Worm (Caenorhabditis elegans) whole organism, mixed stage, embryonic: ENCODE results near the gene bath-15.
A peak's percentile ranks its signal among the peaks of the same experiment; 100 is the strongest.

Experiments used
- M03D4.4 ChIP-seq: sonication (generic microtip); optimal IDR thresholded peaks from 2 replicates; lab custom pipeline; 2017; ENCODE audit warnings: mild to moderate bottlenecking, missing genetic modification characterization, missing compliant biosample characterization
- blmp-1 ChIP-seq: fragments of 150-350 bp; optimal IDR thresholded peaks from 2 replicates; lab custom pipeline; 2014; ENCODE audit warnings: missing biosample characterization, missing genetic modification characterization
- ces-1 ChIP-seq: fragments of 150-350 bp; optimal IDR thresholded peaks from 2 replicates; lab custom pipeline; 2014; ENCODE audit warnings: missing biosample characterization, missing genetic modification reagents, missing genetic modification characterization
- drap-1 ChIP-seq: fragments of 200-800 bp; sonication (Bioruptor generic); optimal IDR thresholded peaks from 3 replicates; lab custom pipeline; 2018; ENCODE audit warnings: mild to moderate bottlenecking, missing genetic modification characterization, missing compliant biosample characterization
- elt-1 ChIP-seq: sonication (generic microtip); optimal IDR thresholded peaks from 2 replicates; lab custom pipeline; 2017; ENCODE audit warnings: missing genetic modification characterization, mild to moderate bottlenecking, missing compliant biosample characterization, antibody characterized with exemption, moderate library complexity, borderline replicate concordance; ENCODE audit not compliant: insufficient read depth
- elt-3 ChIP-seq: fragments of 150-350 bp; optimal IDR thresholded peaks from 2 replicates; lab custom pipeline; 2014; ENCODE audit warnings: missing biosample characterization, missing genetic modification characterization
- flh-1 ChIP-seq: fragments of 200-800 bp; sonication (Bioruptor generic); optimal IDR thresholded peaks from 2 replicates; lab custom pipeline; 2018; ENCODE audit warnings: mild to moderate bottlenecking, missing genetic modification characterization, moderate library complexity, missing compliant biosample characterization
- ham-2 ChIP-seq: fragments of 200-800 bp; sonication (Bioruptor generic); optimal IDR thresholded peaks from 2 replicates; lab custom pipeline; 2018; ENCODE audit warnings: mild to moderate bottlenecking, missing genetic modification characterization, missing compliant biosample characterization
- hlh-1 ChIP-seq: fragments of 150-350 bp; optimal IDR thresholded peaks from 2 replicates; lab custom pipeline; 2014; ENCODE audit warnings: missing biosample characterization, missing genetic modification reagents, missing genetic modification characterization
- lin-32 ChIP-seq: fragments of 200-800 bp; sonication (Bioruptor generic); optimal IDR thresholded peaks from 2 replicates; lab custom pipeline; 2018; ENCODE audit warnings: mild to moderate bottlenecking, missing genetic modification characterization, missing compliant biosample characterization
- lsy-2 ChIP-seq: fragments of 150-350 bp; optimal IDR thresholded peaks from 2 replicates; lab custom pipeline; 2014; ENCODE audit warnings: missing biosample characterization, missing genetic modification characterization
- mab-5 ChIP-seq: fragments of 150-350 bp; optimal IDR thresholded peaks from 2 replicates; lab custom pipeline; 2014; ENCODE audit warnings: missing biosample characterization, missing genetic modification characterization
- mep-1 ChIP-seq: fragments of 150-350 bp; optimal IDR thresholded peaks from 2 replicates; lab custom pipeline; 2017; ENCODE audit warnings: missing biosample characterization, missing genetic modification reagents, missing genetic modification characterization, inconsistent platforms
- mls-2 ChIP-seq: sonication (generic microtip); optimal IDR thresholded peaks from 2 replicates; lab custom pipeline; 2016; ENCODE audit warnings: mild to moderate bottlenecking, missing genetic modification characterization, moderate library complexity, missing compliant biosample characterization
- nhr-2 ChIP-seq: fragments of 150-350 bp; optimal IDR thresholded peaks from 2 replicates; lab custom pipeline; 2014; ENCODE audit warnings: missing biosample characterization, missing genetic modification characterization
- nhr-28 ChIP-seq: fragments of 150-350 bp; optimal IDR thresholded peaks from 2 replicates; lab custom pipeline; 2014; ENCODE audit warnings: missing biosample characterization, missing genetic modification characterization
- nhr-76 ChIP-seq: sonication (generic microtip); optimal IDR thresholded peaks from 2 replicates; lab custom pipeline; 2017; ENCODE audit warnings: missing biosample characterization, missing genetic modification characterization
- pha-4 ChIP-seq: fragments of 150-350 bp; optimal IDR thresholded peaks from 2 replicates; lab custom pipeline; 2018; ENCODE audit warnings: missing biosample characterization, missing genetic modification reagents, missing genetic modification characterization
- sem-2 ChIP-seq: fragments of 200-800 bp; sonication (Bioruptor generic); optimal IDR thresholded peaks from 2 replicates; lab custom pipeline; 2018; ENCODE audit warnings: mild to moderate bottlenecking, missing genetic modification characterization, missing compliant biosample characterization
- sptf-1 ChIP-seq: sonication (generic microtip); optimal IDR thresholded peaks from 2 replicates; lab custom pipeline; 2017; ENCODE audit warnings: mild to moderate bottlenecking, missing genetic modification characterization, moderate library complexity, missing compliant biosample characterization
- unc-120 ChIP-seq: sonication (generic microtip); optimal IDR thresholded peaks from 2 replicates; lab custom pipeline; 2017; ENCODE audit warnings: missing genetic modification characterization, missing compliant biosample characterization; ENCODE audit not compliant: poor library complexity, severe bottlenecking
- unc-62 ChIP-seq: fragments of 150-350 bp; optimal IDR thresholded peaks from 2 replicates; lab custom pipeline; 2014; ENCODE audit warnings: missing biosample characterization, missing genetic modification reagents, missing genetic modification characterization
- zip-8 ChIP-seq: fragments of 150-350 bp; optimal IDR thresholded peaks from 2 replicates; lab custom pipeline; 2014; ENCODE audit warnings: missing biosample characterization, missing genetic modification characterization

Gene bath-15

DNA sequence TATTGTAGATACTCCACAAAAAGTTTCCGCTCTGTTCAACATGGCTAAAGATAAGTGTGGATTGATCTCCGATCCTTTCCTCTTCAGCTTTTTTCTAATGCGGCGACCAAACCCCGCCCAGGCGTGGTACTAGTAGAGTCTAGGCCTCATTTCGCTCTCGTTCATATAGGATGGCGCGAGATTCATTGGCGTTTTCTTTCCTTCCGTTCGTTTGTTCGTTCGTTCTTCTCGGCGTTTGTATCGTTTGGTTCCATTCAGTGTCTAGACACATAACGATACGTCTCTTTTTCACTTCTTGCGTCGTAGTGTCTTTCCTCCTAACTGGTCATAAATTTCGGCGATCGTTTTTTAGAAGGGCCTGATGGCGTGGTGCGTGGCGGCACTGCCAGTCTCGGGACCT, 46.8 kb downstream of the bath-15 start:
- TF ChIP-seq flh-1 (GFP tag; lab: Kevin White, UChicago): no peak
- TF ChIP-seq drap-1 (GFP tag; lab: Kevin White, UChicago): no peak
- TF ChIP-seq nhr-76: no peak
- TF ChIP-seq elt-3 (tag; lab: Kevin White, UChicago): no peak
- no peak for TF ChIP-seq lin-32
- no peak for TF ChIP-seq zip-8 (tag; lab: Kevin White, UChicago)
- no peak for TF ChIP-seq mab-5 (tag; lab: Kevin White, UChicago)
- no peak for TF ChIP-seq elt-1 (tag; lab: Kevin White, UChicago)

ce11 chrIII:7728494-7728893, 47.3 kb downstream of the bath-15 start:
- peak; percentile 47 for TF ChIP-seq unc-62 (GFP tag; lab: Kevin White, UChicago)
- TF ChIP-seq ham-2 (GFP tag; lab: Kevin White, UChicago): no peak
- TF ChIP-seq mep-1 (tag; lab: Kevin White, UChicago): no peak
- no peak for TF ChIP-seq mls-2 (tag; lab: Kevin White, UChicago)
- peak; percentile 38 for TF ChIP-seq blmp-1
- peak; percentile 33 for TF ChIP-seq M03D4.4 (tag; lab: Kevin White, UChicago)
- TF ChIP-seq sptf-1 (tag; lab: Kevin White, UChicago): no peak
- TF ChIP-seq elt-1 (tag; lab: Kevin White, UChicago): no peak
- peak; percentile 49 for TF ChIP-seq pha-4 (tag; lab: Kevin White, UChicago)
- TF ChIP-seq hlh-1: peak; percentile 67
- TF ChIP-seq nhr-2 (tag; lab: Kevin White, UChicago): no peak
- TF ChIP-seq sem-2 (GFP tag; lab: Kevin White, UChicago): no peak
- peak; percentile 74 for TF ChIP-seq unc-120
- no peak for TF ChIP-seq lin-32

DNA sequence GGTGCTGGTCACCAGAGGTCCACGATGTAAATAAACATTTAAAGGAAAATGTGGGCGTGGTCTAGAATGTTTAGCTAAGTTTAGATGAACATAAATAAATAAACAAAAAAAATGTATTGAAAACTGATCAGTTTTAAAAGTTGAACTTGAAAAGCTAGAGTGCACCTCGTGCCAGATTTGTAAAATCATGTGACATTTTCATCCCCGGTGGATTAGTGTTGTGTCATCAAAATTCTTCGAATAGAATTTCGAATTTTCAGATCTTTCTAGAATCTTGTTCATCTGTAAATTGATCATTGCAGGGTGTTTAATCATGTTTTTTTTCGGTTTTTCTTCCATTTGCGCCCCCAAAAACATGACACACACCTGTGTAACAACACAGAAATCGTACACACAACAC, 49.3 kb downstream of the bath-15 start:
- TF ChIP-seq sem-2 (GFP tag; lab: Kevin White, UChicago) (no peak), flh-1 (GFP tag; lab: Kevin White, UChicago) (no peak)

DNA sequence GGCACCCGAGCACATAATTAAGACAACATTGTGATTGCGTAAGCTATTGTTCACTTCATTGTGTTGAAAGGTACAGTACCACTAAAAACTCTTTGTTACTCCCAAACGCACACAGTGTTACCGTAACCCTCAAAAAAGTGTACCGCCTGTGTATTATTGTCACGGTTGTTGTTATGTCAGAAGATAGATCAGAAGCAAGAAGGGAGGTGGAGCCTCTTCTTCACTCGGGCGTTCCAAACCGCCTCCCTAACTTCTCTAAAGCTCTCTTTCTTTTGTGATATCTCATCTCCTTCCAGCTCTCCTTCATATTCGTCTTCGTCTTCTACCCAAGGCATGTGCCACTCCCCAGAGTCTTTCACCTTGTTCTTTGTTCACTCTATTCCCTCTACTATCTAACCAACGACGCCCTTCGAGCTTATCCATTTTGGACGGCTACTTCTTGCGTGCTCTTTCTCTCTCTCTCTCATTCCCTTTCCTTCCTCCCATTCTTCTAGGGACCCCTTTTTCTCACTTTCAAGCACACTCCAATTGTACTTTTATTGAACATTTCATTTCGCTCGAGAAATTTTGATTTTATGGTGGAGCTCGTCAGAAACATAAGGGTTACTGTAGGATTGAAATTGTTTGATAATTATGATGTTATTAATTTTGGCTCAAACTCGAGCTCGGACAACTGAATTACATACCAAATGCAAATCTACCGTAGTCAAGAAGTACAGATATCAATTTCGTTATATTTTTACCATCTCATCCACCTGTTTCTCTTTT, 50.2 kb downstream of the bath-15 start:
- TF ChIP-seq nhr-2 (tag; lab: Kevin White, UChicago): peak; percentile 56
- no peak for TF ChIP-seq nhr-28
- peak; percentile 70 for TF ChIP-seq ces-1 (GFP tag; lab: Kevin White, UChicago)
- no peak for TF ChIP-seq unc-62 (GFP tag; lab: Kevin White, UChicago)
- peak; percentile 25 for TF ChIP-seq zip-8 (tag; lab: Kevin White, UChicago)
- peak; percentile 27 for TF ChIP-seq lsy-2 (tag; lab: Kevin White, UChicago)
